Fruit fly (Drosophila melanogaster) whole organism, pupa: Measurements from ENCODE around the gene CG14326.

Source experiments
- CG10348 ChIP-seq: fragments of 200-800 bp; sonication (Bioruptor generic); IDR thresholded peaks from 2 replicates; pipeline ENCODE4 v1.3.6; 2022; ENCODE audit warnings: missing biosample characterization, missing genetic modification characterization
- CG12605 ChIP-seq: fragments of 200-800 bp; sonication (Bioruptor generic); IDR thresholded peaks from 2 replicates; pipeline ENCODE4 v1.3.6; 2022; ENCODE audit warnings: missing biosample characterization, missing genetic modification characterization
- CG14655 ChIP-seq: fragments of 200-800 bp; sonication (Bioruptor generic); optimal IDR thresholded peaks from 3 replicates; lab custom pipeline; 2017; ENCODE audit warnings: mild to moderate bottlenecking, missing biosample characterization, missing genetic modification reagents, missing genetic modification characterization
- CG15710 ChIP-seq: fragments of 200-800 bp; sonication (Bioruptor generic); optimal IDR thresholded peaks from 2 replicates; lab custom pipeline; 2018; ENCODE audit warnings: missing biosample characterization, mild to moderate bottlenecking, missing genetic modification characterization, moderate library complexity
- CG34367 ChIP-seq: fragments of 200-800 bp; sonication (Bioruptor generic); optimal IDR thresholded peaks from 2 replicates; lab custom pipeline; 2018; ENCODE audit warnings: missing biosample characterization, mild to moderate bottlenecking, missing genetic modification characterization
- CG4496 ChIP-seq: fragments of 200-800 bp; sonication (Bioruptor generic); IDR thresholded peaks from 3 replicates; pipeline ENCODE4 v1.3.6; 2022; ENCODE audit warnings: missing biosample characterization, missing genetic modification characterization
- CG8159 ChIP-seq: fragments of 200-800 bp; sonication (Bioruptor generic); optimal IDR thresholded peaks from 3 replicates; lab custom pipeline; 2018; ENCODE audit warnings: missing biosample characterization, mild to moderate bottlenecking, missing genetic modification characterization, moderate library complexity
- CG8301 ChIP-seq: fragments of 200-800 bp; sonication (Bioruptor generic); optimal IDR thresholded peaks from 2 replicates; lab custom pipeline; 2018; ENCODE audit warnings: missing biosample characterization, mild to moderate bottlenecking, missing genetic modification characterization
- D1 ChIP-seq: fragments of 200-800 bp; sonication (Bioruptor generic); optimal IDR thresholded peaks from 2 replicates; lab custom pipeline; 2018; ENCODE audit warnings: missing biosample characterization, mild to moderate bottlenecking, missing genetic modification characterization, moderate library complexity
- EcR ChIP-seq: fragments of 200-800 bp; sonication (Bioruptor generic); optimal IDR thresholded peaks from 3 replicates; lab custom pipeline; 2019; ENCODE audit warnings: missing biosample characterization, missing genetic modification characterization, mild to moderate bottlenecking, moderate library complexity, missing genetic modification reagents
- gl ChIP-seq: fragments of 200-800 bp; sonication (Bioruptor generic); optimal IDR thresholded peaks from 2 replicates; lab custom pipeline; 2018; ENCODE audit warnings: missing biosample characterization, mild to moderate bottlenecking, missing genetic modification characterization
- rn ChIP-seq: fragments of 200-800 bp; sonication (Bioruptor generic); IDR thresholded peaks from 2 replicates; pipeline ENCODE4 v1.3.6; 2022; ENCODE audit warnings: missing biosample characterization, missing genetic modification characterization

- TF ChIP-seq D1 (tag; lab: Kevin White, UChicago): no peak
- TF ChIP-seq EcR (GFP tag; lab: Kevin White, UChicago): no peak
- no peak for TF ChIP-seq CG14655 (GFP tag; lab: Kevin White, UChicago)
- TF ChIP-seq rn (GFP tag; lab: Robert Waterston, UW): no peak
- no peak for TF ChIP-seq gl (tag; lab: Kevin White, UChicago)
- TF ChIP-seq CG12605: no peak
- no peak for TF ChIP-seq CG34367 (tag; lab: Kevin White, UChicago)
- no peak for TF ChIP-seq CG4496 (GFP tag; lab: Robert Waterston, UW)
- TF ChIP-seq CG10348 (GFP tag; lab: Robert Waterston, UW): no peak
- TF ChIP-seq CG15710 (tag; lab: Kevin White, UChicago): no peak
- no peak for TF ChIP-seq CG8159
- TF ChIP-seq CG8301 (tag; lab: Kevin White, UChicago): no peak
These were observed 17.0 kb upstream of the CG14326 start for dm6 chr3R:17601866-17602265.
